Worm (Caenorhabditis elegans) whole organism, mixed stage, embryonic: ENCODE results near the gene srh-147.

ENCODE experiments used
- M03D4.4 ChIP-seq: sonication (generic microtip); optimal IDR thresholded peaks from 2 replicates; lab custom pipeline; 2017; ENCODE audit warnings: mild to moderate bottlenecking, missing genetic modification characterization, missing compliant biosample characterization
- blmp-1 ChIP-seq: fragments of 150-350 bp; optimal IDR thresholded peaks from 2 replicates; lab custom pipeline; 2014; ENCODE audit warnings: missing biosample characterization, missing genetic modification characterization
- ceh-39 ChIP-seq: fragments of 150-350 bp; optimal IDR thresholded peaks from 2 replicates; lab custom pipeline; 2014; ENCODE audit warnings: missing biosample characterization, missing genetic modification characterization
- ceh-43 ChIP-seq: fragments of 200-800 bp; sonication (Bioruptor generic); optimal IDR thresholded peaks from 2 replicates; lab custom pipeline; 2018; ENCODE audit warnings: mild to moderate bottlenecking, missing genetic modification characterization, moderate library complexity, missing compliant biosample characterization
- ceh-83 ChIP-seq: fragments of 200-800 bp; sonication (Bioruptor generic); optimal IDR thresholded peaks from 2 replicates; lab custom pipeline; 2018; ENCODE audit warnings: mild to moderate bottlenecking, missing genetic modification characterization, missing compliant biosample characterization
- ces-1 ChIP-seq: fragments of 150-350 bp; optimal IDR thresholded peaks from 2 replicates; lab custom pipeline; 2014; ENCODE audit warnings: missing biosample characterization, missing genetic modification reagents, missing genetic modification characterization
- drap-1 ChIP-seq: fragments of 200-800 bp; sonication (Bioruptor generic); optimal IDR thresholded peaks from 3 replicates; lab custom pipeline; 2018; ENCODE audit warnings: mild to moderate bottlenecking, missing genetic modification characterization, missing compliant biosample characterization
- elt-1 ChIP-seq: sonication (generic microtip); optimal IDR thresholded peaks from 2 replicates; lab custom pipeline; 2017; ENCODE audit warnings: missing genetic modification characterization, mild to moderate bottlenecking, missing compliant biosample characterization, antibody characterized with exemption, moderate library complexity, borderline replicate concordance; ENCODE audit not compliant: insufficient read depth
- elt-3 ChIP-seq: fragments of 150-350 bp; optimal IDR thresholded peaks from 2 replicates; lab custom pipeline; 2014; ENCODE audit warnings: missing biosample characterization, missing genetic modification characterization
- ham-2 ChIP-seq: fragments of 200-800 bp; sonication (Bioruptor generic); optimal IDR thresholded peaks from 2 replicates; lab custom pipeline; 2018; ENCODE audit warnings: mild to moderate bottlenecking, missing genetic modification characterization, missing compliant biosample characterization
- hlh-1 ChIP-seq: fragments of 150-350 bp; optimal IDR thresholded peaks from 2 replicates; lab custom pipeline; 2014; ENCODE audit warnings: missing biosample characterization, missing genetic modification reagents, missing genetic modification characterization
- lin-13 ChIP-seq: fragments of 150-350 bp; optimal IDR thresholded peaks from 2 replicates; lab custom pipeline; 2014; ENCODE audit warnings: missing biosample characterization, missing genetic modification characterization
- lin-32 ChIP-seq: fragments of 200-800 bp; sonication (Bioruptor generic); optimal IDR thresholded peaks from 2 replicates; lab custom pipeline; 2018; ENCODE audit warnings: mild to moderate bottlenecking, missing genetic modification characterization, missing compliant biosample characterization
- lsy-2 ChIP-seq: fragments of 150-350 bp; optimal IDR thresholded peaks from 2 replicates; lab custom pipeline; 2014; ENCODE audit warnings: missing biosample characterization, missing genetic modification characterization
- mab-5 ChIP-seq: fragments of 150-350 bp; optimal IDR thresholded peaks from 2 replicates; lab custom pipeline; 2014; ENCODE audit warnings: missing biosample characterization, missing genetic modification characterization
- mep-1 ChIP-seq: fragments of 150-350 bp; optimal IDR thresholded peaks from 2 replicates; lab custom pipeline; 2017; ENCODE audit warnings: missing biosample characterization, missing genetic modification reagents, missing genetic modification characterization, inconsistent platforms
- mls-2 ChIP-seq: sonication (generic microtip); optimal IDR thresholded peaks from 2 replicates; lab custom pipeline; 2016; ENCODE audit warnings: mild to moderate bottlenecking, missing genetic modification characterization, moderate library complexity, missing compliant biosample characterization
- nhr-12 ChIP-seq: fragments of 150-350 bp; optimal IDR thresholded peaks from 2 replicates; lab custom pipeline; 2014; ENCODE audit warnings: missing biosample characterization, missing genetic modification characterization
- nhr-2 ChIP-seq: fragments of 150-350 bp; optimal IDR thresholded peaks from 2 replicates; lab custom pipeline; 2014; ENCODE audit warnings: missing biosample characterization, missing genetic modification characterization
- nhr-237 ChIP-seq: fragments of 150-350 bp; optimal IDR thresholded peaks from 2 replicates; lab custom pipeline; 2014; ENCODE audit warnings: missing biosample characterization, missing genetic modification characterization
- nhr-28 ChIP-seq: fragments of 150-350 bp; optimal IDR thresholded peaks from 2 replicates; lab custom pipeline; 2014; ENCODE audit warnings: missing biosample characterization, missing genetic modification characterization
- nhr-76 ChIP-seq: sonication (generic microtip); optimal IDR thresholded peaks from 2 replicates; lab custom pipeline; 2017; ENCODE audit warnings: missing biosample characterization, missing genetic modification characterization
- pha-4 ChIP-seq: fragments of 150-350 bp; optimal IDR thresholded peaks from 2 replicates; lab custom pipeline; 2018; ENCODE audit warnings: missing biosample characterization, missing genetic modification reagents, missing genetic modification characterization
- sem-2 ChIP-seq: fragments of 200-800 bp; sonication (Bioruptor generic); optimal IDR thresholded peaks from 2 replicates; lab custom pipeline; 2018; ENCODE audit warnings: mild to moderate bottlenecking, missing genetic modification characterization, missing compliant biosample characterization
- snpc-4 ChIP-seq: fragments of 150-350 bp; optimal IDR thresholded peaks from 2 replicates; lab custom pipeline; 2014; ENCODE audit warnings: missing biosample characterization, missing genetic modification characterization
- sptf-1 ChIP-seq: sonication (generic microtip); optimal IDR thresholded peaks from 2 replicates; lab custom pipeline; 2017; ENCODE audit warnings: mild to moderate bottlenecking, missing genetic modification characterization, moderate library complexity, missing compliant biosample characterization
- tbx-8 ChIP-seq: fragments of 200-800 bp; sonication (Bioruptor generic); optimal IDR thresholded peaks from 2 replicates; lab custom pipeline; 2018; ENCODE audit warnings: mild to moderate bottlenecking, missing genetic modification characterization, moderate library complexity, missing compliant biosample characterization
- unc-39 ChIP-seq: fragments of 150-350 bp; optimal IDR thresholded peaks from 2 replicates; lab custom pipeline; 2014; ENCODE audit warnings: missing biosample characterization, missing genetic modification characterization
- unc-62 ChIP-seq: fragments of 150-350 bp; optimal IDR thresholded peaks from 2 replicates; lab custom pipeline; 2014; ENCODE audit warnings: missing biosample characterization, missing genetic modification reagents, missing genetic modification characterization
- zip-8 ChIP-seq: fragments of 150-350 bp; optimal IDR thresholded peaks from 2 replicates; lab custom pipeline; 2014; ENCODE audit warnings: missing biosample characterization, missing genetic modification characterization
- ztf-11 ChIP-seq: fragments of 150-350 bp; optimal IDR thresholded peaks from 2 replicates; lab custom pipeline; 2014; ENCODE audit warnings: missing biosample characterization, missing genetic modification characterization

Gene srh-147

DNA sequence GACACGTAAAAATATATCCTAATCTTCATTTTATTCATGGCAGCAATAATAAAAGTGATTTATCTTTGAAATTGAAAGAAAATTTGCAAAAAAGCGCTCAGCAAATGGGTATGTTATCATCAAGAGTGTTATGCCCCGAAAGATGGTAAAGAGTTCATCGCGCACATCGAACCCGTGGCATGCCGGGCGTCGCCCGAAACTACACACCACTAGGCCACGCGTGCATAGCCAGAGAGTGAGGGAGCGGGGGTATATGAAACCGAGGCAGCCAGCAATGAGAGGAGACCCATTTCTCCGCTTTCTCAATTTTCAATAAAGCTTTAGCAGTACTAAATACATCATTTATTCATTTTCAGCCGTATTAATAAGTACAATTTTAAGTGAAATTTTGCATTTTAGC is 23.6 kb upstream of the srh-147 start (continued):
- peak; percentile 71 for TF ChIP-seq nhr-12 (tag; lab: Kevin White, UChicago)
- TF ChIP-seq, all 35 proteins: peak for 29

- TF ChIP-seq ceh-43 (GFP tag; lab: Kevin White, UChicago): no peak
- TF ChIP-seq unc-39: no peak
- TF ChIP-seq elt-1 (tag; lab: Kevin White, UChicago): no peak
- no peak for TF ChIP-seq nhr-12 (tag; lab: Kevin White, UChicago)
- no peak for TF ChIP-seq unc-62 (GFP tag; lab: Kevin White, UChicago)
- no peak for TF ChIP-seq nhr-237 (tag; lab: Kevin White, UChicago)
- no peak for TF ChIP-seq lin-32 (GFP tag; lab: Kevin White, UChicago)
- no peak for TF ChIP-seq mab-5 (tag; lab: Kevin White, UChicago)
- no peak for TF ChIP-seq mep-1
- no peak for TF ChIP-seq elt-3 (tag; lab: Kevin White, UChicago)
- TF ChIP-seq nhr-2: no peak
- TF ChIP-seq ztf-11 (tag; lab: Kevin White, UChicago): no peak
- no peak for TF ChIP-seq snpc-4 (tag; lab: Kevin White, UChicago)
- TF ChIP-seq tbx-8 (GFP tag; lab: Kevin White, UChicago): no peak
- no peak for TF ChIP-seq sem-2 (GFP tag; lab: Kevin White, UChicago)
- no peak for TF ChIP-seq lin-13 (tag; lab: Kevin White, UChicago)
- no peak for TF ChIP-seq ceh-83 (GFP tag; lab: Kevin White, UChicago)
- TF ChIP-seq ham-2 (GFP tag; lab: Kevin White, UChicago): no peak
- TF ChIP-seq nhr-76: no peak
These were observed 22.1 kb upstream of the srh-147 start, which contains the start of gene str-56 for ce11 chrV:15872273-15872672. Gene str-56 (plus strand): TSS chrV:15872573.

DNA sequence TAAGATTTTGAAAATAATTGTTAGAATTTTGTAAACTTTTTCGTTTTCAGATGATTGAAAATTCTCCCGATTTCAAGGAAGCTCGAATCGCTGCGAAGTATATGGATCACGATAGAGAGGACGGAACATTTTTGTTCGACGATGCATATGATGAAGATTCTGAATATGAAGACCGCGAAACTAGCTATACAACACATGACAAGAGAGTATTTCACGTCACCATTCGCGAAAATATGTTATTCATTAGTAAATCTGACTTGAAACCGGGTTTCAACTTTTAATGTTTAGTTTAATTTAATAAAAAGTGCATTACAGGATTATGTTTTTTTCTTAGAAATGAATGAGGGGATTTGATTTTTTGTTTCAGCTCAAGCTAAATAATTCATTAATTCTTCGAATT is 20.2 kb upstream of the srh-147 start, which contains the start of gene str-57:
Gene str-57, plus strand, starts transcription at position 301 of the 400 bp plus-strand sequence.
- TF ChIP-seq M03D4.4 (tag; lab: Kevin White, UChicago) (no peak), nhr-2 (no peak), blmp-1 (tag; lab: Kevin White, UChicago) (no peak), lin-13 (tag; lab: Kevin White, UChicago) (no peak), unc-39 (no peak), drap-1 (GFP tag; lab: Kevin White, UChicago) (no peak), ceh-43 (GFP tag; lab: Kevin White, UChicago) (no peak), nhr-28 (tag; lab: Kevin White, UChicago) (no peak), ceh-83 (GFP tag; lab: Kevin White, UChicago) (no peak), lsy-2 (tag; lab: Kevin White, UChicago) (no peak), elt-3 (tag; lab: Kevin White, UChicago) (no peak), ham-2 (GFP tag; lab: Kevin White, UChicago) (no peak), nhr-12 (tag; lab: Kevin White, UChicago) (no peak), snpc-4 (tag; lab: Kevin White, UChicago) (no peak), zip-8 (tag; lab: Kevin White, UChicago) (no peak), nhr-237 (tag; lab: Kevin White, UChicago) (no peak), sptf-1 (tag; lab: Kevin White, UChicago) (no peak)

- no peak for TF ChIP-seq ceh-39 (tag; lab: Kevin White, UChicago)
- TF ChIP-seq snpc-4 (tag; lab: Kevin White, UChicago): no peak
- no peak for TF ChIP-seq nhr-2
These were observed 17.2 kb upstream of the srh-147 start, which contains the start of gene fbxa-197 for ce11 chrV:15867373-15867772. Gene fbxa-197 (plus strand): TSS chrV:15867673.

ce11 chrV:15865839-15866238 is 15.7 kb upstream of the srh-147 start, which contains the start of gene srh-293:
Gene srh-293 (plus strand): TSS chrV:15866139.
- TF ChIP-seq mls-2 (tag; lab: Kevin White, UChicago): no peak
- TF ChIP-seq tbx-8 (GFP tag; lab: Kevin White, UChicago): no peak
- no peak for TF ChIP-seq pha-4 (tag; lab: Kevin White, UChicago)
- TF ChIP-seq nhr-2: no peak
- no peak for TF ChIP-seq mep-1
- no peak for TF ChIP-seq ces-1 (GFP tag; lab: Kevin White, UChicago)
- no peak for TF ChIP-seq ceh-39 (tag; lab: Kevin White, UChicago)

DNA sequence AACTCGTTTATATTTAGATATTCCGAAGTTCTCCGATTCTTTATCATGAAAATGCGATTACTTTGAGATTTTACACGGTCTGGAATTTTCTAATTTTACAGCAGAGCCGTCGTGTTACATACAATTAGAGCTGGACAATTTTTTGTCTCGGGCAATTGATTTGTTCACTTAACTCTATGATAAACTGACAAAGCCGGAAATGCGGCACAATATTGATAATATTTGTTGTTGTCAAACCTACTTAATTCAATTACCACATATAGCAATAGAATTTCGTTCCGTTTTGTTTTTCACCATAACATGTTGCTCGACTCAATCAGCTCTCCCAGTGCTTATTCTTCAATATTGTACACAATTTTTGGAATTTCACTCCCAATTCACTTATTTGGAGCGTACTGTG is 12.9 kb upstream of the srh-147 start, which contains the start of gene srh-299:
Gene srh-299, plus strand, starts transcription at position 301 of the 400 bp plus-strand sequence.
- no peak for TF ChIP-seq unc-39
- no peak for TF ChIP-seq nhr-237 (tag; lab: Kevin White, UChicago)
- TF ChIP-seq ces-1 (GFP tag; lab: Kevin White, UChicago): no peak
- TF ChIP-seq drap-1 (GFP tag; lab: Kevin White, UChicago): no peak
- TF ChIP-seq hlh-1 (tag; lab: Kevin White, UChicago): no peak
- TF ChIP-seq elt-3 (tag; lab: Kevin White, UChicago): no peak
- TF ChIP-seq nhr-76: no peak
- TF ChIP-seq ztf-11 (tag; lab: Kevin White, UChicago): no peak
- no peak for TF ChIP-seq mep-1
- TF ChIP-seq mab-5 (tag; lab: Kevin White, UChicago): no peak
- TF ChIP-seq mls-2 (tag; lab: Kevin White, UChicago): no peak
- TF ChIP-seq sptf-1 (tag; lab: Kevin White, UChicago): no peak
- no peak for TF ChIP-seq unc-62 (GFP tag; lab: Kevin White, UChicago)
- TF ChIP-seq elt-1 (tag; lab: Kevin White, UChicago): no peak
- no peak for TF ChIP-seq ceh-83 (GFP tag; lab: Kevin White, UChicago)
- TF ChIP-seq nhr-2: no peak
